Worm (Caenorhabditis elegans): Measurements from ENCODE around the gene W06D11.5.

The W06D11.5 gene

DNA sequence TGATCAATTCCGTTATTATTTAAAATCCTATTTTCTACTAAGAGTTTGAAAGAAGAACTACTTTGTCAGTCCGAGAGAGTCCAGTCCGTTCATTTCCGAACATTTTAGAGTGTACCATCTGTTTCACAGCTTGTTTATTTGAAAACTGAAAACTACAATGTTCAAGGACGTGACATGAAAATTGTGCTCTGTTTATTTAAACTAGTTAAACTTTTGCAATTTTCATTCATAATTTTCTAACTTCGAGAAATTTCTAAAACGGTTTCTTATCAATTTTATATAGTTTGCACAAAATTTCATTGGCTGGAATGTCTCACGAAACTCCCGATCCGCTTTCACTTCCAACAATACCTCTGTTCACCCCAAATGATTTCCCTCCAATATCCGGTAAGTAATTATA is 19.5 kb upstream of the W06D11.5 start, which contains the start of gene C04B4.1:
TSS of gene C04B4.1 (plus strand) at position 301 of the 400 bp plus-strand sequence.
- TF ChIP-seq flt-1 (GFP tag; IDR thresholded peaks at IDR 0.05) (no peak), aly-1 (tag; optimal IDR thresholded peaks at IDR 0.05) (no peak), tbx-37 (GFP tag; conservative IDR thresholded peaks at IDR 0.05) (no peak), hmg-4 (GFP tag; optimal IDR thresholded peaks at IDR 0.05) (no peak), sea-1 (GFP tag; conservative IDR thresholded peaks at IDR 0.05) (no peak), pes-1 (GFP tag; IDR thresholded peaks at IDR 0.05) (no peak), tra-4 (tag; optimal IDR thresholded peaks at IDR 0.05) (no peak), B0310.2 (tag; optimal IDR thresholded peaks at IDR 0.05) (no peak), hmbx-1 (tag; optimal IDR thresholded peaks at IDR 0.05) (no peak), ama-1 (optimal IDR thresholded peaks at IDR 0.05) (no peak), scrt-1 (GFP tag; IDR thresholded peaks at IDR 0.05) (no peak), ets-7 (tag; optimal IDR thresholded peaks at IDR 0.05) (no peak), ceh-36 (tag; optimal IDR thresholded peaks at IDR 0.05) (no peak), ceh-13 (GFP tag; optimal IDR thresholded peaks at IDR 0.05) (no peak), tbx-11 (GFP tag; IDR thresholded peaks at IDR 0.05) (no peak), hnd-1 (tag; optimal IDR thresholded peaks at IDR 0.05) (no peak)

DNA sequence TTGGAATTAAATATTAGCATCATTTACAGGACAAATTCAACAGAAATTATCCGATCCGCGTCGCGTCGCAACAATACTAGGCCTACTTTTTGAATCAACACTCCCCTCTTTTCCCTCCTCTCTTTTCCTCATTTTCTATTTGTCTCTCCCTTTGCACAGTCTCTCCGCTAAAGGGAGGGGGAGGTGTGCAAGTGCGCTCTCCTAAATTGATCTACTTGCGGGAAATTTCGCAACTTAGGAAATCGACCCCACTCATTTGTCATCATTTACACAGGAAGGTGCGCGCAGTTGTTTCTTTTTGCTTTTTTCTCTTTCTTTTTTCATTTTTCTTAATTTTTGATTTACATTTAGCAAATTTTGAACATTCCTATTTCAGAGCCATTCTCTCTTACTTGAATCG is 17.0 kb upstream of the W06D11.5 start, which contains the start of gene C04B4.2:
TSS of gene C04B4.2 (plus strand) at position 371 of the 400 bp plus-strand sequence.
- TF ChIP-seq F13C5.2 (tag; optimal IDR thresholded peaks at IDR 0.05) (no peak), flt-1 (GFP tag; IDR thresholded peaks at IDR 0.05) (no peak), B0310.2 (tag; optimal IDR thresholded peaks at IDR 0.05) (no peak), hnd-1 (tag; optimal IDR thresholded peaks at IDR 0.05) (no peak), scrt-1 (GFP tag; IDR thresholded peaks at IDR 0.05) (no peak), hmg-4 (GFP tag; optimal IDR thresholded peaks at IDR 0.05) (no peak), ets-7 (tag; optimal IDR thresholded peaks at IDR 0.05) (no peak), sea-1 (GFP tag; conservative IDR thresholded peaks at IDR 0.05) (no peak)

DNA sequence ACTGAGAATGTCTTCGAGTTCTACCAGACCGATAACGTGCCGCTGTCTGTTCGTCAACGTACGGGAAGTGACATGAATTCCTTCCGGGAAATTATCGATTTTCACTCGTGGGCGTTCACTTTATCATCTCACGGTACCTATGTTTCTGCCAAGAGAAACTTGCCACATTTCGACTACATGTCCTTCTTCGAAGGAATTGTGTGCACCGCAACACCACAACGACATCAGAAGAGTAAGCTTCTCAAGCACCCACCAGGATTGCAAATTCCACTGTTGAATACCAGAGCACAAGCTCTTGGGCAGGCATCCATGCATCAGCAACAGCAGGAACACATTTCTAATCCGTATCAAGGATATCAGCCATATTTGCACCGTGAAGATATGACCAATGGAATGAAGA is 15.8 kb upstream of the W06D11.5 start:
- TF ChIP-seq scrt-1 (GFP tag; IDR thresholded peaks at IDR 0.05) (no peak), ama-1 (optimal IDR thresholded peaks at IDR 0.05) (no peak), tbx-11 (GFP tag; IDR thresholded peaks at IDR 0.05) (no peak), F13C5.2 (tag; optimal IDR thresholded peaks at IDR 0.05) (no peak), hmg-4 (GFP tag; optimal IDR thresholded peaks at IDR 0.05) (no peak)

DNA sequence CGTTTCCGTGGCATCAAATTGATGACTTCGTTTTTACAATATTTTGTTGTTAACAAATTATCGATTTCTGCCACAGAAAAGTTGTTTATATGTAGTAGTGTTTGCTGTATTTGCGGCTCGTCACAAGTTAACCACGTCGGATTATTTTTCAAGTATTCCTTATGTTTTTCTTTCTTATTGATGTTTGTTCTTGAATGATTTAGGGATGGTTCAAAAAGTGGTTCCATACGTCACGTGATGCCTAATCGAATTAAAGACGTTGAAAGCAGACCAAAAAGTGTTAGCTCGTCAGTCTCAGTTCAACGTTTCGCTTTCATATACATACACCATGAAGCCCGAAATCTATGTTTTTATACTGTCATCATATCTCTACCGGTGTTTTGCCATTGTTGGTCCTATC is 14.4 kb upstream of the W06D11.5 start, which contains the start of gene lips-2:
TSS of gene lips-2 (plus strand) at position 301 of the 400 bp plus-strand sequence.
- TF ChIP-seq hnd-1 (tag; optimal IDR thresholded peaks at IDR 0.05), result no peak
- TF ChIP-seq ceh-36 (tag; optimal IDR thresholded peaks at IDR 0.05), result no peak
- TF ChIP-seq aly-1 (tag; optimal IDR thresholded peaks at IDR 0.05), result no peak
- TF ChIP-seq flt-1 (GFP tag; IDR thresholded peaks at IDR 0.05), result no peak

DNA sequence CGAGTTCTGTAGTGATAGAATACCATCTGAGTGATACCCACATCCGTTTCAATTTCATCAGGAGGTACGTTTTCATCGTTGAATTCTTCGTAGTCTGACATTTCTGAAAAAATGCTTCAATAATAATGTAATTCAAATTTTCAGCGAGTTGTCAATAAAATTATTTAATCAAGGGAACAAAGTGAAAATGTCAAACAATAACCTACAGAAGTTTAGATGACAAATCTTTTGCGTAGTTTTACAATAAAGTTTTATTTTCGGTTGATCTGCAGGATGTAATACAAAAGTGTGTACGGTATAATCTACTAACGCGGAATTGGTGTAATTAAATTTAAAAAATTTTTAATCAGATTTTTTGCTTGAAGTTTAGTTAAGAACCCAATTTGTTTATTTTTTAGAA is 11.7 kb upstream of the W06D11.5 start, which contains the start of gene C04B4.5:
TSS of gene C04B4.5 (minus strand) at position 101 of the 400 bp plus-strand sequence.
- TF ChIP-seq tbx-37 (GFP tag; conservative IDR thresholded peaks at IDR 0.05), result no peak
- TF ChIP-seq hmbx-1 (tag; optimal IDR thresholded peaks at IDR 0.05), result no peak
- no peak for TF ChIP-seq tra-4 (tag; optimal IDR thresholded peaks at IDR 0.05)
- no peak for TF ChIP-seq hnd-1 (tag; optimal IDR thresholded peaks at IDR 0.05)
- no peak for TF ChIP-seq ceh-36 (tag; optimal IDR thresholded peaks at IDR 0.05)
- no peak for TF ChIP-seq aly-1 (tag; optimal IDR thresholded peaks at IDR 0.05)

DNA sequence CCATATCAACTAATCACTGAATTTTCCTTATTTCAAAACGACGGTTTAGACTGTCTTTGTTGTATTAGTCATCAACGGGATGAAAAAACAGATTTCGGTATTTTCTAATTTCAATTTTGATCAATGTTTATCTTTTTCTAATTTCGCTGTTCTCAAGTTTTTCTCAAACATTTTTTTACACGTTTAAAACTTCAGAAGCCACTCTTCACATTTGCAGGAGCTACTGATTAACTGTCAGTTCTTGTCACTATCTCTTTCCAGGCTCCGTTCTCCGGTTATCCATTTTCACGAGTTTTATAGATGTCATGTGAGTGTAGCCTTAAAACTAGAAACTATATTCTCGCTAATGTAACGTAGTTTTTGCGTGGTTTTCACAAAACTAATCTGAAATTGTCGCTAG is 9.4 kb upstream of the W06D11.5 start, which contains the start of gene C04B4.4:
TSS of gene C04B4.4 (plus strand) at position 301 of the 400 bp plus-strand sequence.
- TF ChIP-seq ama-1 (optimal IDR thresholded peaks at IDR 0.05), result no peak
- TF ChIP-seq tra-4 (tag; optimal IDR thresholded peaks at IDR 0.05), result no peak
- TF ChIP-seq tbx-37 (GFP tag; conservative IDR thresholded peaks at IDR 0.05), result no peak
- TF ChIP-seq scrt-1 (GFP tag; IDR thresholded peaks at IDR 0.05), result no peak
- no peak for TF ChIP-seq sea-1 (GFP tag; conservative IDR thresholded peaks at IDR 0.05)
- TF ChIP-seq aly-1 (tag; optimal IDR thresholded peaks at IDR 0.05), result no peak
- no peak for TF ChIP-seq tbx-11 (GFP tag; IDR thresholded peaks at IDR 0.05)
- TF ChIP-seq pes-1 (GFP tag; IDR thresholded peaks at IDR 0.05), result no peak
- TF ChIP-seq hmbx-1 (tag; optimal IDR thresholded peaks at IDR 0.05), result no peak
- no peak for TF ChIP-seq ceh-36 (tag; optimal IDR thresholded peaks at IDR 0.05)
- no peak for TF ChIP-seq ceh-13 (GFP tag; optimal IDR thresholded peaks at IDR 0.05)

DNA sequence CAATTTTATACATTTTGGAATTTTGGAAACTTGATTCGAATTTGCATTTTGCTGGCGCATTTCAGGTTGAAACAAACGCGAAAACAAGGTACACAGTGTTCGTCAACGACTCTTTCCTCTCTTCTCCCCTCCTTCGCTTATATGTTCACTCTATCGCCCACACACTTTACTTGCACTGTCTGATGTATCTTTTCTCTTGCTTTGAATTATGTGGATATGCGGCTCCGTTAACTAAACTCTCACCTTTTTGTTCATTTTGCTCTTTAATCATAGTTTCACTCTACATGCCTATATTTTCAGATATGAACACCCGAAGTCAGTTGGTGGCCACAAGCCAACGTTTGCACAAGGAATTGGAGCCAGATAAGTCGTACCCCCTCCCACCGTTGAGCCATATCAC is 5.7 kb upstream of the W06D11.5 start, which contains the start of gene W06D11.1:
TSS of gene W06D11.1 (plus strand) at position 301 of the 400 bp plus-strand sequence.
- no peak for TF ChIP-seq hmg-4 (GFP tag; optimal IDR thresholded peaks at IDR 0.05)
- TF ChIP-seq F13C5.2 (tag; optimal IDR thresholded peaks at IDR 0.05), result no peak
- TF ChIP-seq ceh-36 (tag; optimal IDR thresholded peaks at IDR 0.05), result no peak

DNA sequence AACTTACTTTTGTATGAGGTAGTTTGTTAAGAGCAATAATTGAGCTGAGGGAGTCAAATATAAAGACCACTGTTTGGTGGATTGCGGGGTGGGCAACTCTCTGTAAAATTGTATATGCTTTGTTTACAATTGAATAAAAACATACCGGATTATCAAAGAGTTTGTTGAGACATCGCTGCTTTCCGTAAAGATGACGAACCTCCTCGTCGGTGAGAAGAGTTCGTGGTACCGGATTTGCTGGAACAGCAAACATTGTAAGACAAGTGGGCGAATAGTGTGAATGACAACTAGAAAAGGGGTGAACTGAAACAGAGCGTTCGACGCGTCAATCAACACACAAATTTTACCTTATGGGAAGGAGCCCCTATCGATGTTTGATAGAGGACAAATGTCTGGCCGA is 3.5 kb upstream of the W06D11.5 start, which contains the start of gene W06D11.2:
TSS of gene W06D11.2 (minus strand) at position 339 of the 400 bp plus-strand sequence.
- no peak for TF ChIP-seq ama-1 (optimal IDR thresholded peaks at IDR 0.05)
- TF ChIP-seq sea-1 (GFP tag; conservative IDR thresholded peaks at IDR 0.05), result no peak

DNA sequence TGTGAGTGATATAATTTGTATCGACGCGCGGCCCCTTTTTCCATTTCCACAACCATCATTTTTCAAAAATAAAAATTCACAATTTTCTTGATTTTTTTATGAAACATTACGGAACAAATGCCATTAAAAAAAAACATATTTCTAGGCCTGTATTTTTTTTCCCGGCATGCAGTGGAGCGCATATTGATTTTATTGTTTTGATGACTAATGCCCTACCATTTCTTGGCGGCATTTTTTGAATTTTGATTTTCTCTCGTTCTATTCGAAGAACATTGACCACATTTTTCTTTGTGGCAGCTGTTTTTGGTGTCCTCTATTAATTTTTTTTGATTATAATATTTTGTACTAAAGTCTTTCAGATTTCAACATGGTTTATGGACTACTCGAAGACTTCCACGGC is 1.6 kb upstream of the W06D11.5 start, which contains the start of gene W06D11.3:
TSS of gene W06D11.3 (plus strand) at position 360 of the 400 bp plus-strand sequence.
- TF ChIP-seq flt-1 (GFP tag; IDR thresholded peaks at IDR 0.05), result no peak
- no peak for TF ChIP-seq ceh-13 (GFP tag; optimal IDR thresholded peaks at IDR 0.05)
- TF ChIP-seq F13C5.2 (tag; optimal IDR thresholded peaks at IDR 0.05), result no peak
- TF ChIP-seq ets-7 (tag; optimal IDR thresholded peaks at IDR 0.05), result no peak
- no peak for TF ChIP-seq tbx-37 (GFP tag; conservative IDR thresholded peaks at IDR 0.05)
- TF ChIP-seq scrt-1 (GFP tag; IDR thresholded peaks at IDR 0.05), result no peak
- TF ChIP-seq tbx-11 (GFP tag; IDR thresholded peaks at IDR 0.05), result no peak

Data from whole organism, early embryonic.